Worm (Caenorhabditis elegans): ENCODE data around the gene rpb-8.

DNA sequence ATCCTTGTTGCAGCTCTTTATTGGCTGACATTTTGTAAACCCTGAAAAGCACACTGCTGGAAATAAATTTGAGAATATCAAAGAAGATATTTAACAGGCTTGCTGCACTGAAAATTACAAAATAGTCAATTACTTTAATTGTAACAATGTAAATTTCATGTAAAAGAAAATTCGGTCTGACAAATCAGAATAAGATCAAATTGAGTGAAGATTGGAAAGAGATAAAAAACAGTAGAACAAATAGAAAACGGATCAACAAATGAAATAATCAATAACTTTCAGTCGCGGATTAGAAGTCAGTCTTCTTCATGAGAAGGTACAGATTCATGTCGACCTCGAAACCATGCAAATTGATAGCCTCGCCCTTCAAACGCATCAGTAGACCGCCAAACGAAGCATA, 731 bp downstream of the rpb-8 start, which contains the start of gene rars-1:
- TF ChIP-seq flt-1 (GFP tag; IDR thresholded peaks at IDR 0.05) (no peak), ztf-29 (GFP tag; IDR thresholded peaks at IDR 0.05) (no peak), cog-1 (tag; optimal IDR thresholded peaks at IDR 0.05) (no peak)
